Fruit fly (Drosophila melanogaster) whole organism, embryonic: ENCODE measurements around the gene mof.

Experiments
- Bgb ChIP-seq: fragments of 200-800 bp; sonication (Bioruptor generic); IDR thresholded peaks from 2 replicates; pipeline ENCODE4 v1.3.6; 2022; ENCODE audit warnings: missing biosample characterization, missing genetic modification characterization; ENCODE audit not compliant: partially characterized antibody
- BtbVII ChIP-seq: fragments of 200-800 bp; sonication (Bioruptor generic); optimal IDR thresholded peaks from 3 replicates; lab custom pipeline; 2017; ENCODE audit warnings: missing biosample characterization, mild to moderate bottlenecking, missing genetic modification characterization
- CG10267 ChIP-seq: fragments of 200-800 bp; sonication (Bioruptor generic); optimal IDR thresholded peaks from 2 replicates; lab custom pipeline; 2018; ENCODE audit warnings: missing biosample characterization, mild to moderate bottlenecking, missing genetic modification characterization, moderate library complexity
- CG10321 ChIP-seq: fragments of 200-800 bp; sonication (Bioruptor generic); IDR thresholded peaks from 2 replicates; pipeline ENCODE4 v1.3.6; 2022; ENCODE audit warnings: missing biosample characterization, missing genetic modification characterization
- CG10979 ChIP-seq: fragments of 200-800 bp; sonication (Bioruptor generic); optimal IDR thresholded peaks from 2 replicates; lab custom pipeline; 2018; ENCODE audit warnings: missing biosample characterization, mild to moderate bottlenecking, missing genetic modification characterization, moderate library complexity
- CG11504 ChIP-seq: fragments of 200-800 bp; sonication (Bioruptor generic); optimal IDR thresholded peaks from 3 replicates; lab custom pipeline; 2019; ENCODE audit warnings: missing biosample characterization, mild to moderate bottlenecking, missing genetic modification characterization, moderate library complexity
- CG12299 ChIP-seq: fragments of 200-800 bp; sonication (Bioruptor generic); optimal IDR thresholded peaks from 2 replicates; lab custom pipeline; 2018; ENCODE audit warnings: missing biosample characterization, mild to moderate bottlenecking, missing genetic modification characterization
- CG12942 ChIP-seq: fragments of 200-800 bp; sonication (Bioruptor generic); optimal IDR thresholded peaks from 3 replicates; lab custom pipeline; 2016; ENCODE audit warnings: missing biosample characterization, missing genetic modification characterization
- CG16863 ChIP-seq: fragments of 200-800 bp; sonication (Bioruptor generic); optimal IDR thresholded peaks from 3 replicates; lab custom pipeline; 2016; ENCODE audit warnings: missing biosample characterization, missing genetic modification characterization
- CG18599 ChIP-seq: fragments of 200-800 bp; sonication (Bioruptor generic); optimal IDR thresholded peaks from 3 replicates; lab custom pipeline; 2017; ENCODE audit warnings: missing biosample characterization, missing genetic modification characterization, mild to moderate bottlenecking, moderate library complexity, missing genetic modification reagents
- CG2199 ChIP-seq: fragments of 200-800 bp; sonication (Bioruptor generic); IDR thresholded peaks from 3 replicates; pipeline ENCODE4 v1.3.6; 2022; ENCODE audit warnings: missing biosample characterization, missing genetic modification characterization
- CG3726 ChIP-seq: fragments of 200-800 bp; sonication (Bioruptor generic); IDR thresholded peaks from 3 replicates; pipeline ENCODE4, ENCODE4 v1.3.6; 2022; ENCODE audit warnings: missing biosample characterization, missing genetic modification characterization
- CG4404 ChIP-seq: fragments of 200-800 bp; sonication (Bioruptor generic); IDR thresholded peaks from 2 replicates; pipeline ENCODE4 v1.3.6; 2022; ENCODE audit warnings: missing biosample characterization, missing genetic modification characterization
- CG4707 ChIP-seq: fragments of 200-800 bp; sonication (Bioruptor generic); optimal IDR thresholded peaks from 2 replicates; lab custom pipeline; 2018; ENCODE audit warnings: missing biosample characterization, mild to moderate bottlenecking, missing genetic modification characterization, moderate library complexity
- CG7271 ChIP-seq: fragments of 200-800 bp; sonication (Bioruptor generic); optimal IDR thresholded peaks from 2 replicates; lab custom pipeline; 2018; ENCODE audit warnings: missing biosample characterization, mild to moderate bottlenecking, missing genetic modification characterization, moderate library complexity
- CG7745 ChIP-seq: fragments of 200-800 bp; sonication (Bioruptor generic); optimal IDR thresholded peaks from 2 replicates; lab custom pipeline; 2018; ENCODE audit warnings: missing biosample characterization, mild to moderate bottlenecking, missing genetic modification characterization, moderate library complexity
- CG8290 ChIP-seq, 3 experiments: fragments of 200-800 bp; sonication (Bioruptor generic); optimal IDR thresholded peaks; 2 replicates each; lab custom pipeline; 2016 to 2019; ENCODE audit warnings: missing biosample characterization in 3 of 3, missing genetic modification characterization in 3 of 3, mild to moderate bottlenecking in 2 of 3, moderate library complexity in 1 of 3
- CG9727 ChIP-seq: fragments of 200-800 bp; sonication (Bioruptor generic); optimal IDR thresholded peaks from 3 replicates; lab custom pipeline; 2017; ENCODE audit warnings: missing biosample characterization, mild to moderate bottlenecking, missing genetic modification characterization
- CTCF ChIP-seq: fragments of 200-800 bp; sonication (Bioruptor generic); optimal IDR thresholded peaks from 2 replicates; lab custom pipeline; 2017; ENCODE audit warnings: missing biosample characterization, mild to moderate bottlenecking, missing genetic modification characterization, moderate library complexity
- HmgZ ChIP-seq: fragments of 200-800 bp; sonication (Bioruptor generic); optimal IDR thresholded peaks from 2 replicates; lab custom pipeline; 2018; ENCODE audit warnings: missing biosample characterization, mild to moderate bottlenecking, missing genetic modification characterization
- Hmr ChIP-seq: fragments of 200-800 bp; sonication (Bioruptor generic); optimal IDR thresholded peaks from 3 replicates; lab custom pipeline; 2017; ENCODE audit warnings: mild to moderate bottlenecking, missing biosample characterization, missing genetic modification reagents, missing genetic modification characterization
- Lhr ChIP-seq: fragments of 200-800 bp; sonication (Bioruptor generic); optimal IDR thresholded peaks from 3 replicates; lab custom pipeline; 2017; ENCODE audit warnings: mild to moderate bottlenecking, missing biosample characterization, missing genetic modification reagents, missing genetic modification characterization
- NC2β ChIP-seq: fragments of 200-800 bp; sonication (Bioruptor generic); optimal IDR thresholded peaks from 2 replicates; lab custom pipeline; 2016; ENCODE audit warnings: missing biosample characterization, missing genetic modification characterization
- Neu2 ChIP-seq: fragments of 200-800 bp; sonication (Bioruptor generic); optimal IDR thresholded peaks from 3 replicates; lab custom pipeline; 2016; ENCODE audit warnings: missing biosample characterization, missing genetic modification characterization, borderline replicate concordance
- PHDP ChIP-seq: fragments of 200-800 bp; sonication (Bioruptor generic); optimal IDR thresholded peaks from 3 replicates; lab custom pipeline; 2018; ENCODE audit warnings: missing biosample characterization, mild to moderate bottlenecking, missing genetic modification characterization, moderate library complexity
- Sry-δ ChIP-seq: fragments of 200-800 bp; sonication (Bioruptor generic); optimal IDR thresholded peaks from 2 replicates; lab custom pipeline; 2016; ENCODE audit warnings: missing biosample characterization, missing genetic modification characterization
- TFAM ChIP-seq: fragments of 200-800 bp; sonication (Bioruptor generic); optimal IDR thresholded peaks from 2 replicates; lab custom pipeline; 2017; ENCODE audit warnings: missing biosample characterization, missing genetic modification characterization, inconsistent platforms
- Tbp ChIP-seq: fragments of >200 bp; optimal IDR thresholded peaks from 2 replicates; lab custom pipeline; 2018; ENCODE audit warnings: missing biosample characterization, missing genetic modification characterization
- YL-1 ChIP-seq: fragments of 200-800 bp; sonication (Bioruptor generic); optimal IDR thresholded peaks from 3 replicates; lab custom pipeline; 2017; ENCODE audit warnings: missing biosample characterization, mild to moderate bottlenecking, missing genetic modification characterization
- abd-A ChIP-seq: fragments of 200-800 bp; sonication (Bioruptor generic); optimal IDR thresholded peaks from 3 replicates; lab custom pipeline; 2019; ENCODE audit warnings: missing biosample characterization, mild to moderate bottlenecking, missing genetic modification characterization, moderate library complexity
- az2 ChIP-seq: fragments of 200-800 bp; sonication (Bioruptor generic); optimal IDR thresholded peaks from 3 replicates; lab custom pipeline; 2016; ENCODE audit warnings: missing biosample characterization, missing genetic modification characterization
- bcd ChIP-seq: fragments of 200-800 bp; sonication (Bioruptor generic); optimal IDR thresholded peaks from 2 replicates; lab custom pipeline; 2017; ENCODE audit warnings: missing biosample characterization, mild to moderate bottlenecking, missing genetic modification characterization
- dpn ChIP-seq, 2 experiments: fragments of 200-800 bp; sonication (Bioruptor generic); optimal IDR thresholded peaks; 3 replicates each; lab custom pipeline; 2016; ENCODE audit warnings: missing biosample characterization in 2 of 2, missing genetic modification characterization in 2 of 2
- fd102C ChIP-seq: fragments of 200-800 bp; sonication (Bioruptor generic); optimal IDR thresholded peaks from 2 replicates; lab custom pipeline; 2018; ENCODE audit warnings: missing biosample characterization, mild to moderate bottlenecking, missing genetic modification characterization, moderate library complexity
- grn ChIP-seq: fragments of 200-800 bp; sonication (Bioruptor generic); optimal IDR thresholded peaks from 3 replicates; lab custom pipeline; 2017; ENCODE audit warnings: missing biosample characterization, missing genetic modification characterization
- hbn ChIP-seq: fragments of 200-800 bp; sonication (Bioruptor generic); IDR thresholded peaks from 2 replicates; pipeline ENCODE4 v1.3.6; 2022; ENCODE audit warnings: missing biosample characterization, missing genetic modification characterization; ENCODE audit not compliant: partially characterized antibody
- lilli ChIP-seq: fragments of 200-800 bp; sonication (Bioruptor generic); optimal IDR thresholded peaks from 3 replicates; lab custom pipeline; 2016; ENCODE audit warnings: missing biosample characterization, missing genetic modification characterization
- lmd ChIP-seq: fragments of 200-800 bp; sonication (Bioruptor generic); IDR thresholded peaks from 2 replicates; pipeline ENCODE4 v1.3.6; 2022; ENCODE audit warnings: missing biosample characterization, missing genetic modification characterization
- mirr ChIP-seq: fragments of 200-800 bp; sonication (Bioruptor generic); optimal IDR thresholded peaks from 3 replicates; lab custom pipeline; 2018; ENCODE audit warnings: missing biosample characterization, mild to moderate bottlenecking, missing genetic modification characterization
- p53 ChIP-seq: fragments of 200-800 bp; sonication (Bioruptor generic); optimal IDR thresholded peaks from 2 replicates; lab custom pipeline; 2016; ENCODE audit warnings: missing biosample characterization, missing genetic modification characterization
- pfk ChIP-seq: fragments of 200-800 bp; sonication (Bioruptor generic); optimal IDR thresholded peaks from 2 replicates; lab custom pipeline; 2018; ENCODE audit warnings: missing biosample characterization, mild to moderate bottlenecking, missing genetic modification characterization, moderate library complexity
- pnt ChIP-seq: fragments of 200-800 bp; sonication (Bioruptor generic); optimal IDR thresholded peaks from 3 replicates; lab custom pipeline; 2016; ENCODE audit warnings: missing biosample characterization, missing genetic modification characterization
- prd ChIP-seq, 3 experiments: fragments of >200 bp in 2 of 3; fragments of 200-800 bp in 1 of 3; sonication (Bioruptor generic) in 1 of 3; optimal IDR thresholded peaks in 2 of 3; IDR thresholded peaks in 1 of 3; 2 replicates in 2 of 3; 3 replicates in 1 of 3; pipeline versions ENCODE4 v1.3.6 to Lab custom; 2017 to 2022; ENCODE audit warnings: missing biosample characterization in 1 of 3, missing genetic modification characterization in 1 of 3
- salm ChIP-seq: fragments of 200-800 bp; sonication (Bioruptor generic); optimal IDR thresholded peaks from 2 replicates; lab custom pipeline; 2018; ENCODE audit warnings: missing biosample characterization, mild to moderate bottlenecking, missing genetic modification characterization
- seq ChIP-seq: fragments of 200-800 bp; sonication (Bioruptor generic); IDR thresholded peaks from 2 replicates; pipeline ENCODE4 v1.3.6; 2022; ENCODE audit warnings: missing biosample characterization, missing genetic modification characterization
- sna ChIP-seq: fragments of 200-800 bp; sonication (Bioruptor generic); IDR thresholded peaks from 2 replicates; pipeline ENCODE4 v1.3.6; 2022; ENCODE audit warnings: missing biosample characterization, missing genetic modification characterization; ENCODE audit not compliant: partially characterized antibody
- ssp ChIP-seq: fragments of 200-800 bp; sonication (Bioruptor generic); IDR thresholded peaks from 2 replicates; pipeline ENCODE4 v1.3.6; 2022; ENCODE audit warnings: missing biosample characterization, missing genetic modification characterization
- twi ChIP-seq: fragments of 200-800 bp; optimal IDR thresholded peaks from 2 replicates; lab custom pipeline; 2019; ENCODE audit warnings: missing biosample characterization, mild to moderate bottlenecking, missing genetic modification characterization, moderate library complexity
- zen2 ChIP-seq: fragments of 200-800 bp; sonication (Bioruptor generic); IDR thresholded peaks from 3 replicates; pipeline ENCODE4 v1.3.6; 2022; ENCODE audit warnings: missing biosample characterization, missing genetic modification characterization; ENCODE audit not compliant: partially characterized antibody

mof gene

dm6 chrX:5883394-5883793, 6.7 kb upstream of the mof start (continued):
- TF ChIP-seq Hmr (GFP tag; lab: Kevin White, UChicago) (peak; percentile 58), twi (tag; lab: Kevin White, UChicago) (peak; percentile 8), CG11504 (tag; lab: Kevin White, UChicago) (peak; percentile 47), lmd (GFP tag; lab: Robert Waterston, UW) (peak; percentile 38; the same call in 1 of the 2 replicates), NC2β (GFP tag; lab: Kevin White, UChicago) (peak; percentile 33), Tbp (GFP tag; lab: Kevin White, UChicago) (no peak), CG12942 (GFP tag; lab: Kevin White, UChicago) (no peak), CG10321 (no peak), CG12299 (no peak), BtbVII (GFP tag; lab: Kevin White, UChicago) (no peak), CG7745 (tag; lab: Kevin White, UChicago) (no peak), grn (GFP tag; lab: Kevin White, UChicago) (peak; percentile 36), zen2 (GFP tag; lab: Robert Waterston, UW) (no peak), bcd (GFP tag; lab: Kevin White, UChicago) (peak; percentile 7), CG16863 (GFP tag; lab: Kevin White, UChicago) (peak; percentile 20), pfk (GFP tag; lab: Kevin White, UChicago) (no peak), CG18599 (GFP tag; lab: Kevin White, UChicago) (no peak), dpn (GFP tag; optimal IDR thresholded peaks at IDR 0.05; lab: Kevin White, UChicago) (peak; percentile 37 to 59), hbn (GFP tag; lab: Robert Waterston, UW) (no peak), CG4404 (no peak), mirr (GFP tag; lab: Kevin White, UChicago) (no peak), abd-A (tag; lab: Kevin White, UChicago) (no peak), Neu2 (GFP tag; lab: Kevin White, UChicago) (no peak), Bgb (GFP tag; lab: Robert Waterston, UW) (peak; percentile 45; the same call in 1 of the 2 replicates), CG10979 (tag; lab: Kevin White, UChicago) (no peak), sna (GFP tag; lab: Robert Waterston, UW) (no peak), TFAM (GFP tag; lab: Kevin White, UChicago) (no peak), az2 (GFP tag; lab: Kevin White, UChicago) (peak; percentile 11), pnt (GFP tag; lab: Kevin White, UChicago) (peak; percentile 45), CG9727 (GFP tag; lab: Kevin White, UChicago) (no peak), YL-1 (no peak), lilli (peak; percentile 40), p53 (GFP tag; lab: Kevin White, UChicago) (peak; percentile 17), fd102C (GFP tag; lab: Kevin White, UChicago) (no peak), seq (GFP tag; lab: Robert Waterston, UW) (no peak), CTCF (GFP tag; lab: Kevin White, UChicago) (peak; percentile 99), CG4707 (GFP tag; lab: Kevin White, UChicago) (no peak), ssp (GFP tag; lab: Robert Waterston, UW) (0 out of 2 replicates have a peak, but pooled peaks have one; percentile 28), HmgZ (tag; lab: Kevin White, UChicago) (peak; percentile 62), CG7271 (no peak), CG8290 (GFP tag; optimal IDR thresholded peaks at IDR 0.05; lab: Kevin White, UChicago) (peak; percentile 44), CG8290 (tag; optimal IDR thresholded peaks at IDR 0.05; lab: Kevin White, UChicago) (peak in 1 of 2 experiments; percentile 67), prd (optimal IDR thresholded peaks at IDR 0.05; lab: Kevin White, UChicago) (no peak), prd (GFP tag; IDR thresholded peaks at IDR 0.05; lab: Robert Waterston, UW) (peak; percentile 40; the same call in 1 of the 3 replicates), PHDP (tag; lab: Kevin White, UChicago) (peak; percentile 17), CG10267 (tag; lab: Kevin White, UChicago) (peak; percentile 47), Sry-δ (GFP tag; lab: Kevin White, UChicago) (peak; percentile 38), CG2199 (peak; percentile 78), CG3726 (GFP tag; lab: Robert Waterston, UW) (no peak), Lhr (peak; percentile 82), salm (no peak)
